Worm (Caenorhabditis elegans): ENCODE results near the gene F46E10.18.

Gene F46E10.18

DNA sequence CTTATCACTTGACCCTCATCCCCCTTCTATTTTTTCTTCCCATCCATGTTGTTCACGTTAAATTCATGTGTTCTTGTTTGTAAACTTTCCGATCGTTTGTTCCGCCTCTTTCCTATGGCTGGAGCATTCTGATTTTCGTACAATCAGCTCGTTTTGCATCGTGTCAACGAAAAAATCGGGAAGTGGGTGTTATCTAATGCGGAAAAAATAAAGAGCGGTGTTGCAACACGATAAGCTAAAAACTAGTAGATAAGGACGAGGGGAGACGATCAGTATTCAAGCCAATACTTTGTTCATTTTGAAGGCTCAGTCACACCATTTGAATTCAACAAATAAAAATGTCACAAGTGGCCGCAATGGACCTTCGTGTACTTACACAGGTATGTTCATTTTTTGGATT lies 3.9 kb downstream of the F46E10.18 start, which contains the start of gene acs-1:
TSS of gene acs-1 (plus strand) at position 233 of the 400 bp plus-strand sequence.
- TF ChIP-seq ztf-23 (GFP tag; IDR thresholded peaks at IDR 0.05) (no peak), flt-1 (GFP tag; IDR thresholded peaks at IDR 0.05) (no peak), ref-1 (GFP tag; conservative IDR thresholded peaks at IDR 0.05) (no peak), cog-1 (tag; optimal IDR thresholded peaks at IDR 0.05) (no peak), klf-2 (GFP tag; conservative IDR thresholded peaks at IDR 0.05) (no peak), ztf-29 (GFP tag; IDR thresholded peaks at IDR 0.05) (no peak), tab-1 (GFP tag; IDR thresholded peaks at IDR 0.05) (no peak), med-1 (GFP tag; optimal IDR thresholded peaks at IDR 0.05; ENCODE audit: insufficient read depth) (no peak), T22C8.4 (GFP tag; IDR thresholded peaks at IDR 0.05) (no peak)

ce11 chrV:6533030-6533429 lies 12.2 kb downstream of the F46E10.18 start, which contains the start of gene hpo-26:
Gene hpo-26 (minus strand): TSS chrV:6533060.
- no peak for TF ChIP-seq tab-1 (GFP tag; IDR thresholded peaks at IDR 0.05)
- no peak for TF ChIP-seq med-1 (GFP tag; optimal IDR thresholded peaks at IDR 0.05; ENCODE audit: insufficient read depth)
- no peak for TF ChIP-seq klf-2 (GFP tag; conservative IDR thresholded peaks at IDR 0.05)
- no peak for TF ChIP-seq ztf-29 (GFP tag; IDR thresholded peaks at IDR 0.05)
- no peak for TF ChIP-seq ztf-23 (GFP tag; IDR thresholded peaks at IDR 0.05)
- no peak for TF ChIP-seq flt-1 (GFP tag; IDR thresholded peaks at IDR 0.05)
- TF ChIP-seq T22C8.4 (GFP tag; IDR thresholded peaks at IDR 0.05) = no peak
- no peak for TF ChIP-seq ref-1 (GFP tag; conservative IDR thresholded peaks at IDR 0.05)
- no peak for TF ChIP-seq cog-1 (tag; optimal IDR thresholded peaks at IDR 0.05)

- TF ChIP-seq flt-1 (GFP tag; IDR thresholded peaks at IDR 0.05) (0 out of 2 replicates have a peak, but pooled peaks have one; percentile 42), ref-1 (GFP tag; conservative IDR thresholded peaks at IDR 0.05) (no peak), ztf-29 (GFP tag; IDR thresholded peaks at IDR 0.05) (no peak)
These were observed 17.5 kb downstream of the F46E10.18 start for ce11 chrV:6538323-6538722.

DNA sequence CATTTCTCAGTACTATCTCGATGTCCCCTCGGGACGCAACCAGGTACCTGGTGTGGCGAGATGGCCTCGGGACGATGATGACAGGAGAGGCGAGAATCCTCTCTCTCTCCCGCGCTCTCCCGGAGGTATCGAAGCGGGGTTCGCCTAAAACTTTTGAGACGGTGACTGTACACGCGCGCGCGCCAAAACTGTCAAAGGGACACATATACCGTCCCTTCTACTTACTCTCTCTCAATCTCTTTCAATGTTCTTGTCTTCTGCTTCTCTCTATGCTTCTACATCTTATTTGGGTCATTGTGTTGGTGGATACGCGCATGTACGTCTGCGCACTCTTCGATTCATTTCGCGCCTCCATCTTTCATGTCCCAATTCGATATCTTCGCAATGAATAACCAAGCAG lies 21.0 kb downstream of the F46E10.18 start:
- TF ChIP-seq med-1 (GFP tag; optimal IDR thresholded peaks at IDR 0.05; ENCODE audit: insufficient read depth) = no peak
- no peak for TF ChIP-seq flt-1 (GFP tag; IDR thresholded peaks at IDR 0.05)
- no peak for TF ChIP-seq klf-2 (GFP tag; conservative IDR thresholded peaks at IDR 0.05)
- no peak for TF ChIP-seq ztf-29 (GFP tag; IDR thresholded peaks at IDR 0.05)
- TF ChIP-seq T22C8.4 (GFP tag; IDR thresholded peaks at IDR 0.05) = no peak
- TF ChIP-seq tab-1 (GFP tag; IDR thresholded peaks at IDR 0.05) = no peak
- peak; percentile 21 for TF ChIP-seq cog-1 (tag; optimal IDR thresholded peaks at IDR 0.05)
- TF ChIP-seq ref-1 (GFP tag; conservative IDR thresholded peaks at IDR 0.05) = no peak
- 0 out of 2 replicates have a peak, but pooled peaks have one; percentile 19 for TF ChIP-seq ztf-23 (GFP tag; IDR thresholded peaks at IDR 0.05)

ce11 chrV:6544999-6545398 lies 24.2 kb downstream of the F46E10.18 start:
- 0 out of 2 replicates have a peak, but pooled peaks have one; percentile 6 for TF ChIP-seq flt-1 (GFP tag; IDR thresholded peaks at IDR 0.05)
- TF ChIP-seq med-1 (GFP tag; optimal IDR thresholded peaks at IDR 0.05; ENCODE audit: insufficient read depth) = no peak

DNA sequence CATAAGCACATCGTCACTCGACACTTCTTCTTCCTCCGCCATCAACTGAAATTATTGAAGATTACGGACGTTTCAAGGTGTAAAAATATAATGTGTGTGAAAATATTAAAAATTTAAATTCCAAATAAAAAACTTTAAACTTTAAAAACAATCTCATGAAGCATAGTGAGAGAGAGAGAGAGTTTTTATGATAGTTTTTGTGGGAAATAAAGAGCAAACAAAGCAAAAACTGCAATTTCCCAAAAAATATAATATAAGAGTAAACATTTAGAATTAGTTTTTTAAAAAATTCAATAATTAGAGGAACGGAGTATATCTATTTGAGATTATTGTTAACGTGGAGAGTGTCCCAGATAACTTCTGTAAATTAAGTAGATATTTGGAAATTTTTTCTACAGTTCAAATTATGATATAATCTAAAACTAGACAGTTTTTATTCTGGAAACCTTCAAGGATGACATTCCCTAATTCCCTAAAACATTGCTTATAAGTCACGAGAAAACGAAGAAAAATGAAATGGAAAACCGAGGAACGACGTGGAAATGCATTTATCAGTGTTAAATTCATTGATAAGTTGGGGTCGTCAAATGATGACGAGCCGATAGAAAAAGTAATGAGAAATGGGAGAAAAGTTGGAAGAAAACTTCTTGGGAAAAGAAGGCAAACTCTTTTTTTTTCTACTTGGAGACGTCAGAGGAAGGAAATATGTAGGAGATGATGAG lies 25.8 kb downstream of the F46E10.18 start, which contains the start of gene dre-1:
TSS of gene dre-1 (minus strand) at position 51 of the 722 bp plus-strand sequence.
- TF ChIP-seq T22C8.4 (GFP tag; IDR thresholded peaks at IDR 0.05) = no peak
- no peak for TF ChIP-seq klf-2 (GFP tag; conservative IDR thresholded peaks at IDR 0.05)
- no peak for TF ChIP-seq cog-1 (tag; optimal IDR thresholded peaks at IDR 0.05)
- no peak for TF ChIP-seq med-1 (GFP tag; optimal IDR thresholded peaks at IDR 0.05; ENCODE audit: insufficient read depth)
- TF ChIP-seq tab-1 (GFP tag; IDR thresholded peaks at IDR 0.05) = no peak
- no peak for TF ChIP-seq ref-1 (GFP tag; conservative IDR thresholded peaks at IDR 0.05)
- TF ChIP-seq ztf-23 (GFP tag; IDR thresholded peaks at IDR 0.05) = no peak
- no peak for TF ChIP-seq flt-1 (GFP tag; IDR thresholded peaks at IDR 0.05)
- TF ChIP-seq ztf-29 (GFP tag; IDR thresholded peaks at IDR 0.05) = no peak

ce11 chrV:6548309-6548708 lies 27.5 kb downstream of the F46E10.18 start:
- TF ChIP-seq tab-1 (GFP tag; IDR thresholded peaks at IDR 0.05) (no peak), flt-1 (GFP tag; IDR thresholded peaks at IDR 0.05) (no peak), ztf-23 (GFP tag; IDR thresholded peaks at IDR 0.05) (no peak), ztf-29 (GFP tag; IDR thresholded peaks at IDR 0.05) (no peak), klf-2 (GFP tag; conservative IDR thresholded peaks at IDR 0.05) (no peak), ref-1 (GFP tag; conservative IDR thresholded peaks at IDR 0.05) (no peak), T22C8.4 (GFP tag; IDR thresholded peaks at IDR 0.05) (no peak), cog-1 (tag; optimal IDR thresholded peaks at IDR 0.05) (no peak), med-1 (GFP tag; optimal IDR thresholded peaks at IDR 0.05; ENCODE audit: insufficient read depth) (no peak)

- TF ChIP-seq cog-1 (tag; optimal IDR thresholded peaks at IDR 0.05) = no peak
- no peak for TF ChIP-seq ztf-23 (GFP tag; IDR thresholded peaks at IDR 0.05)
- no peak for TF ChIP-seq tab-1 (GFP tag; IDR thresholded peaks at IDR 0.05)
- TF ChIP-seq flt-1 (GFP tag; IDR thresholded peaks at IDR 0.05) = no peak
- TF ChIP-seq T22C8.4 (GFP tag; IDR thresholded peaks at IDR 0.05) = no peak
- no peak for TF ChIP-seq ref-1 (GFP tag; conservative IDR thresholded peaks at IDR 0.05)
- no peak for TF ChIP-seq med-1 (GFP tag; optimal IDR thresholded peaks at IDR 0.05; ENCODE audit: insufficient read depth)
- no peak for TF ChIP-seq klf-2 (GFP tag; conservative IDR thresholded peaks at IDR 0.05)
- TF ChIP-seq ztf-29 (GFP tag; IDR thresholded peaks at IDR 0.05) = no peak
These were observed 28.3 kb downstream of the F46E10.18 start, which contains the start of gene K04A8.20 for ce11 chrV:6549148-6549547. Gene K04A8.20 (plus strand): TSS chrV:6549448.

DNA sequence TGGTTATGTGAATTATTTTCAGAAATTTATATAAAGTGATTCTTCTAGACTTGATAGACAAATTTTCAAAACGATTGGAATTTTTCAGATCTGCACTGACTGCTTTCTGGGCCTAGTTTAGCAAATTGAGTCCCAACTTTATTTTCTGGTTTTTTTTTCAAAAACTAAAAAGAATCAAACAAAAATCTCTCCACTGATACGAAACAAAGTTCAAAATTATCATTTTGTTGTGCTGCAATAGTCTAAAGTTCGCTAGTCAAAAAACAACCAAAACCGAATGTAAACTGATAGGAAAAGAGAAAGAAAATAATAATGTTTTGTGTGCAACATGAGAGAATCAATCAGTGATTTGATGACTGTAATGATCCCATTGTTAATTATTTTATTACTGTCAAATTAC lies 29.0 kb downstream of the F46E10.18 start, which contains the start of gene lipl-4:
TSS of gene lipl-4 (plus strand) at position 301 of the 400 bp plus-strand sequence.
- TF ChIP-seq ztf-23 (GFP tag; IDR thresholded peaks at IDR 0.05) (no peak), cog-1 (tag; optimal IDR thresholded peaks at IDR 0.05) (no peak)

All from whole organism, midembryonic.